Worm (Caenorhabditis elegans) whole organism, L4 larva: Measurements from ENCODE around the gene Y50D4B.1.

Experiments
- Y75B8A.6 ChIP-seq: fragments of 200-800 bp; sonication (Bioruptor generic); IDR thresholded peaks from 2 replicates; pipeline ENCODE4 v1.3.6; 2022; ENCODE audit warnings: missing genetic modification reagents, missing genetic modification characterization, missing compliant biosample characterization
- ZK546.5 ChIP-seq, 2 experiments: sonication (generic microtip); optimal IDR thresholded peaks; 2 replicates each; lab custom pipeline; 2017; ENCODE audit warnings: missing biosample characterization in 2 of 2, missing genetic modification characterization in 2 of 2
- ama-1 ChIP-seq: fragments of 150-350 bp; optimal IDR thresholded peaks from 2 replicates; lab custom pipeline; 2014; ENCODE audit warnings: inconsistent platforms, mixed read lengths
- fkh-10 ChIP-seq: fragments of 150-350 bp; optimal IDR thresholded peaks from 2 replicates; lab custom pipeline; 2014; ENCODE audit warnings: missing biosample characterization, missing genetic modification reagents, missing genetic modification characterization
- lin-29 ChIP-seq: fragments of 200-800 bp; sonication (Bioruptor generic); IDR thresholded peaks from 2 replicates; pipeline ENCODE4 v1.3.6; 2022; ENCODE audit warnings: missing genetic modification reagents, missing genetic modification characterization, missing compliant biosample characterization
- nhr-10 ChIP-seq: fragments of 150-350 bp; optimal IDR thresholded peaks from 2 replicates; lab custom pipeline; 2014; ENCODE audit warnings: missing biosample characterization, missing genetic modification characterization
- nhr-28 ChIP-seq: fragments of 150-350 bp; optimal IDR thresholded peaks from 2 replicates; lab custom pipeline; 2014; ENCODE audit warnings: missing biosample characterization, missing genetic modification characterization
- nhr-41 ChIP-seq: fragments of 200-800 bp; sonication (Bioruptor generic); IDR thresholded peaks from 2 replicates; pipeline ENCODE4 v1.3.6; 2022; ENCODE audit warnings: missing genetic modification reagents, missing genetic modification characterization, missing compliant biosample characterization
- nhr-77 ChIP-seq: fragments of 150-350 bp; optimal IDR thresholded peaks from 2 replicates; lab custom pipeline; 2014; ENCODE audit warnings: missing biosample characterization, missing genetic modification characterization
- sdz-12 ChIP-seq: fragments of 200-800 bp; sonication (Bioruptor generic); optimal IDR thresholded peaks from 2 replicates; lab custom pipeline; 2018; ENCODE audit warnings: mild to moderate bottlenecking, missing genetic modification characterization, missing compliant biosample characterization
- unc-62 ChIP-seq, 3 experiments: fragments of 150-350 bp in 1 of 3; sonication (generic microtip); optimal IDR thresholded peaks in 2 of 3; peaks in 1 of 3; 1 replicate in 1 of 3; 2 replicates in 2 of 3; lab custom pipeline; 2014 to 2017; ENCODE audit warnings: missing biosample characterization in 3 of 3, missing genetic modification characterization in 3 of 3, missing genetic modification reagents in 3 of 3, missing genotype in 1 of 3
- ztf-11 ChIP-seq: fragments of 150-350 bp; optimal IDR thresholded peaks from 2 replicates; lab custom pipeline; 2014; ENCODE audit warnings: missing biosample characterization, missing genetic modification characterization

DNA sequence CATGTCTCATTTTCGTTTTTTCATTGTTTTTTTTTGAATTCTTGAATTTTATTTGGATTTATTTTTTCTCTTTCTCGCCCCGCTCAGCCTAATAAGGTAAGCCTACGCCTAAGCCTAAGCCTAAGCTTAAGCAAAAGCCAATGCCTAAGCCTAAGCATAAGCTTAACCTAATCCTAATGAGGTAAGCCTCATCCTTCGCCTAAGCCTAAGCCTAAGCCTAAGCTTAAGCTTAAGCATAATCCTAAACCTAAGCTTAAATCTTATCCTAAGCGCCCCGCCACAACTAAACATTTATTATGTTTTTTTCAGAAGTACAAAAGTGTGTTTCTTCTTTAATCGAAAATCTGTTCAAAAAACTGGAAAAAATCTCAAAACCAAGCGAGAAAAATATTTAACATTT lies 578 bp upstream of the Y50D4B.1 start:
- TF ChIP-seq lin-29 (GFP tag; lab: Robert Waterston, UW) (no peak), unc-62 (GFP tag; optimal IDR thresholded peaks at IDR 0.05 in 1 of 2; lab: Kevin White, UChicago) (no peak), unc-62 (tag; optimal IDR thresholded peaks at IDR 0.05; lab: Kevin White, UChicago) (no peak), fkh-10 (no peak), nhr-77 (tag; lab: Kevin White, UChicago) (no peak), nhr-41 (GFP tag; lab: Robert Waterston, UW) (no peak), ama-1 (lab: Kevin White, UChicago) (no peak), nhr-10 (no peak), sdz-12 (GFP tag; lab: Kevin White, UChicago) (no peak), Y75B8A.6 (no peak), ZK546.5 (tag; optimal IDR thresholded peaks at IDR 0.05; lab: Kevin White, UChicago) (no peak), nhr-28 (tag; lab: Kevin White, UChicago) (no peak), ztf-11 (tag; lab: Kevin White, UChicago) (no peak)
